Fruit fly (Drosophila melanogaster): ENCODE data around the gene CG42246.

CG42246 gene

DNA sequence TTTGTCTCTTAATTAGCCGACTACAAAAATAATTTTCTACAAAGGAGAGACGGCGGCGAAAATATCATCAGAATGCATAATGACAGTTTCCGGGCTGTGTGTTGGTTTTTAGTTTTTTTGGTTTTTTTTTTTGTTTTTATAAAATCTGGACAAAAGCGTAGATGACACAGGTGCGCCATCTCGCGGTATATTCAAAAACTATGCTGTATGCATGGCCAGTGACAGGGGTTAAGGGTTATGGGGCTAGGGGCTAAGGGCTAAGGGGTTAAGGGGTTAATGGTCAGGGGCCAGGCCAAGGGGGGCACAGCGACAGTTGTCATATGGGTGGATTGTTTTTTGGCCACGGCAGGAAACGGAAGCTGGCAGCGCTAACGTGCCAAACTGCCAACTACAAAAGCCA, 10.9 kb upstream of the CG42246 start:
- no peak for TF ChIP-seq CG7045 (GFP tag; optimal IDR thresholded peaks at IDR 0.05)
- no peak for TF ChIP-seq Crg-1 (GFP tag; optimal IDR thresholded peaks at IDR 0.05)
- TF ChIP-seq tj (GFP tag; optimal IDR thresholded peaks at IDR 0.05): no peak
- no peak for TF ChIP-seq CG14711 (tag; optimal IDR thresholded peaks at IDR 0.05)
- TF ChIP-seq CG1620 (GFP tag; optimal IDR thresholded peaks at IDR 0.05): no peak
- TF ChIP-seq ovo (GFP tag; optimal IDR thresholded peaks at IDR 0.05): no peak
- TF ChIP-seq CG33017 (tag; optimal IDR thresholded peaks at IDR 0.05): no peak
- no peak for TF ChIP-seq toe (GFP tag; optimal IDR thresholded peaks at IDR 0.05)
- no peak for TF ChIP-seq CG7101 (tag; optimal IDR thresholded peaks at IDR 0.05)
- no peak for TF ChIP-seq cnc (optimal IDR thresholded peaks at IDR 0.05)

DNA sequence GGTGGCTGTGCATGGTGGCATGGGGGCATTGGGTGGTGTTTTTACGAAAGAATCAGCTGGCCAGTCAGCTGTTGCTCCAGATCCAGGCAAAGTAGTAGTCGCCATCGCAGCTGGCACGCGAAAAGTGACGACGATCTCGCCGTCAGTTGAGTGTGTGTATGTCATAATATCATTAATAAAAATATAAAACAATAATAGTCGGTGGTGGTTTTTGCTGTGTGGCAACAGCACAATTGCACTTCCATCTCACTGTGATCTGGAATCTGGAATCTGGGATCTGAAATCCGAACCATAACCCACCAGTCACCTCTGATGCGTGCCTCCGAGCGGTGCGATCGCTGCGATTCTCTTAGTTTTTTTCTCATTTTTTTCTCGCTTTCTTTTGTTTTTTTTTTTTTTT, 6.6 kb upstream of the CG42246 start, which contains the start of gene rumpel:
rumpel (plus strand) TSS at position 301 of the 400 bp plus-strand sequence.
- no peak for TF ChIP-seq CG7045 (GFP tag; optimal IDR thresholded peaks at IDR 0.05)
- no peak for TF ChIP-seq Clk (GFP tag; optimal IDR thresholded peaks at IDR 0.05)
- no peak for TF ChIP-seq CG14711 (tag; optimal IDR thresholded peaks at IDR 0.05)
- no peak for TF ChIP-seq bab1 (GFP tag; optimal IDR thresholded peaks at IDR 0.05)
- no peak for TF ChIP-seq cic (GFP tag; optimal IDR thresholded peaks at IDR 0.05)
- TF ChIP-seq CG12768 (GFP tag; optimal IDR thresholded peaks at IDR 0.05): no peak
- no peak for TF ChIP-seq CG7101 (tag; optimal IDR thresholded peaks at IDR 0.05)
- TF ChIP-seq CG33017 (tag; optimal IDR thresholded peaks at IDR 0.05): no peak
- no peak for TF ChIP-seq pad (GFP tag; optimal IDR thresholded peaks at IDR 0.05)
- TF ChIP-seq tj (GFP tag; optimal IDR thresholded peaks at IDR 0.05): no peak

DNA sequence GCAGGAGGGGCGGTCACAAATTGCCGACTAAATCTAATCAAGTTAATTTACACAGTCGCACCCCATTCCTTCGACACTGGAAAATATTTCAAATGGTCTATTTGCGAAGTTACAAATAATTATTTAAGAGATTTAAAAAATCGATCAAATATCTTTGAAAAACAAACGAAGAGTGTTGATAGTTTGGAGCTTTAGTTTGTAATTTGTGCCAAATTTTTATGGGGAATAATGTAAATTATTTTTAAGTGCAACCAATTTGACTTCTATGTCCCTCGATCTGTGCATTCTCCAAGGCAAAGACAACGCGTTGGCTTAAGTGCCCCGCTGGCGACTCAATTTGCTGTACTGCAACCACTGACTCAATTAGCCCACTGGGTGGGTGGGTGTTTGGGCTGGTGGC, 6.2 kb upstream of the CG42246 start:
- TF ChIP-seq Hr96 (GFP tag; optimal IDR thresholded peaks at IDR 0.05): no peak
- TF ChIP-seq Crg-1 (GFP tag; optimal IDR thresholded peaks at IDR 0.05): no peak
- TF ChIP-seq kay (GFP tag; ENCODE audit: borderline replicate concordance): no peak
- no peak for TF ChIP-seq CG5204 (GFP tag; optimal IDR thresholded peaks at IDR 0.05)
- TF ChIP-seq CG14711 (tag; optimal IDR thresholded peaks at IDR 0.05): no peak
- TF ChIP-seq Clk (GFP tag; optimal IDR thresholded peaks at IDR 0.05): no peak
- TF ChIP-seq cic (GFP tag; optimal IDR thresholded peaks at IDR 0.05): no peak
- TF ChIP-seq tj (GFP tag; optimal IDR thresholded peaks at IDR 0.05): no peak
- no peak for TF ChIP-seq CG1620 (GFP tag; optimal IDR thresholded peaks at IDR 0.05)
- no peak for TF ChIP-seq ovo (GFP tag; optimal IDR thresholded peaks at IDR 0.05)
- TF ChIP-seq CG7101 (tag; optimal IDR thresholded peaks at IDR 0.05): no peak
- no peak for TF ChIP-seq CG11617 (GFP tag; optimal IDR thresholded peaks at IDR 0.05)
- no peak for TF ChIP-seq cnc (optimal IDR thresholded peaks at IDR 0.05)
- TF ChIP-seq Mnt (GFP tag; optimal IDR thresholded peaks at IDR 0.05): no peak

DNA sequence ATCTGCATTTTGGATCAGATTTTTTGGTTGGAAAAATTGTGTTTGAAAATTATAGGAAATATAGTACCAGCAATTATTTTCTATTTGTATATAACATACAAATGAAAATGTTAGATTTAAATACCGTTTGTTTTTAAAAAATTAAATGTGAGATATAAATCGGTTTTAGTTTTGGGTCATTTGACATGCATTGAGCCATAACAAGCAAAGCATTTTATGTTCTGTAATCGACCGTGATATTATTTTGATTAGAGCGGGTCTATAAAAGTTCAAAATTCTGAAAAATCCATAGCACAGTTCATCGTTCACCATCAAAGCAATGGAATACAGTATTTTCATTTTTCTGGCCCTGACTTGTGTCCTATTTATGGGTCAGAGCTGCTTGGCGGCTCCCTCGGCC, 5.2 kb upstream of the CG42246 start, which contains the start of gene CG34337:
CG34337 (plus strand) TSS at position 301 of the 400 bp plus-strand sequence.
- TF ChIP-seq Crg-1 (GFP tag; optimal IDR thresholded peaks at IDR 0.05) (no peak), toe (GFP tag; optimal IDR thresholded peaks at IDR 0.05) (no peak), CG1620 (GFP tag; optimal IDR thresholded peaks at IDR 0.05) (no peak), pad (GFP tag; optimal IDR thresholded peaks at IDR 0.05) (no peak), Mnt (GFP tag; optimal IDR thresholded peaks at IDR 0.05) (no peak), CG7101 (tag; optimal IDR thresholded peaks at IDR 0.05) (no peak)

DNA sequence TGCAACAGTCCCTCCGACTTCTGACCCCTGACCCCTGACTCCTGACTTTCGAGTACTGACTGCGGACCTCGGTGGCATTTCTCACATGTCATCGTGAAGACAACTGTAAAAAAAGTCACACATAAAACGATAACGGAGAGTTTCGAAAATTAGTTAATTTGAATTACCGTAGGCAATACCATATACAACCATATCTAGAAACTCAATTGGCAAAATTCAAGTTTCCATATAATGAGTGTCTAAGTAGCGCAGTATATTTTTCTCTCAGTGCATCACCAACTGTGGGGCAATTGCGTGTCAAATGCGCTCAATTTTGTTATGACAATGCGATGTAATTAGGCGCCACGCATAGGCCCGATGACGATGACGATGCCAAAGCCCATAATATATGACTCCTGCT, 3.3 kb upstream of the CG42246 start:
- TF ChIP-seq CG1620 (GFP tag; optimal IDR thresholded peaks at IDR 0.05) (no peak), ovo (GFP tag; optimal IDR thresholded peaks at IDR 0.05) (no peak), CG7045 (GFP tag; optimal IDR thresholded peaks at IDR 0.05) (no peak), kay (GFP tag; ENCODE audit: borderline replicate concordance) (no peak), cnc (optimal IDR thresholded peaks at IDR 0.05) (no peak), CG33017 (tag; optimal IDR thresholded peaks at IDR 0.05) (no peak), CG11617 (GFP tag; optimal IDR thresholded peaks at IDR 0.05) (no peak), tj (GFP tag; optimal IDR thresholded peaks at IDR 0.05) (no peak), cic (GFP tag; optimal IDR thresholded peaks at IDR 0.05) (no peak), bab1 (GFP tag; optimal IDR thresholded peaks at IDR 0.05) (no peak), Clk (GFP tag; optimal IDR thresholded peaks at IDR 0.05) (no peak), CG12768 (GFP tag; optimal IDR thresholded peaks at IDR 0.05) (no peak), CG14711 (tag; optimal IDR thresholded peaks at IDR 0.05) (no peak), Crg-1 (GFP tag; optimal IDR thresholded peaks at IDR 0.05) (no peak), pad (GFP tag; optimal IDR thresholded peaks at IDR 0.05) (no peak), CG7101 (tag; optimal IDR thresholded peaks at IDR 0.05) (no peak), CG5204 (GFP tag; optimal IDR thresholded peaks at IDR 0.05) (no peak), toe (GFP tag; optimal IDR thresholded peaks at IDR 0.05) (no peak), Mnt (GFP tag; optimal IDR thresholded peaks at IDR 0.05) (no peak), Hr96 (GFP tag; optimal IDR thresholded peaks at IDR 0.05) (no peak)

DNA sequence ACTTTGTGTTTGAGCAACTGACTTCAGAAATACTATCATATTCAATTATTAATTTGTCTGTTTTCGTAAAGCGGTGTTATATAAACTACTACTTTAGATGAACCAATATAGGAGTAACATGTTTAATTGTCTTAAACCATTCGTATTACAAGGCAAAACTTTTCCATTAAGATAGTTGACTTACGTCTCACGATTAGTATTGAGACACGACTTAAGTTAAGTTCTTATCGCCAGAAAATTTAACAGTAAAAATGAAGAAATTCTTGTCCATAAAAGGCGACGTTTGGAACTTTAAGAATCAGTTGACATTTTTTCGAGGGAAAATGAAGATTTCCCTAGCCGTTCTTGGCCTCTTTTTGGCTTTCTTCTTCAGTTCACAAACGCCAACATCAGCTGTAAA, 1.9 kb upstream of the CG42246 start, which contains the start of gene CG42705:
CG42705 (plus strand) TSS at position 301 of the 400 bp plus-strand sequence.
- TF ChIP-seq CG5204 (GFP tag; optimal IDR thresholded peaks at IDR 0.05) (no peak), toe (GFP tag; optimal IDR thresholded peaks at IDR 0.05) (no peak), Mnt (GFP tag; optimal IDR thresholded peaks at IDR 0.05) (no peak), ovo (GFP tag; optimal IDR thresholded peaks at IDR 0.05) (no peak), CG14711 (tag; optimal IDR thresholded peaks at IDR 0.05) (no peak), CG11617 (GFP tag; optimal IDR thresholded peaks at IDR 0.05) (no peak), Crg-1 (GFP tag; optimal IDR thresholded peaks at IDR 0.05) (no peak), bab1 (GFP tag; optimal IDR thresholded peaks at IDR 0.05) (no peak), Hr96 (GFP tag; optimal IDR thresholded peaks at IDR 0.05) (no peak), CG33017 (tag; optimal IDR thresholded peaks at IDR 0.05) (no peak), pad (GFP tag; optimal IDR thresholded peaks at IDR 0.05) (no peak), Clk (GFP tag; optimal IDR thresholded peaks at IDR 0.05) (no peak), CG7045 (GFP tag; optimal IDR thresholded peaks at IDR 0.05) (no peak), kay (GFP tag; ENCODE audit: borderline replicate concordance) (no peak), cnc (optimal IDR thresholded peaks at IDR 0.05) (no peak), cic (GFP tag; optimal IDR thresholded peaks at IDR 0.05) (no peak), CG7101 (tag; optimal IDR thresholded peaks at IDR 0.05) (no peak), CG1620 (GFP tag; optimal IDR thresholded peaks at IDR 0.05) (no peak)

All from whole organism, adult.